Worm (Caenorhabditis elegans) whole organism, L2 larva: ENCODE results near the gene T11B7.2.
A peak's percentile ranks its signal among the peaks of the same experiment; 100 is the strongest.

Experiments used
- C34F6.9 ChIP-seq: fragments of 150-350 bp; optimal IDR thresholded peaks from 2 replicates; lab custom pipeline; 2014; ENCODE audit warnings: missing biosample characterization, missing genetic modification characterization
- F13H6.1 ChIP-seq: sonication (generic microtip); optimal IDR thresholded peaks from 2 replicates; lab custom pipeline; 2016; ENCODE audit warnings: missing genetic modification characterization, missing compliant biosample characterization
- R02D3.7 ChIP-seq: fragments of 150-350 bp; optimal IDR thresholded peaks from 2 replicates; lab custom pipeline; 2014; ENCODE audit warnings: missing biosample characterization, missing genetic modification characterization
- Y55F3AM.14 ChIP-seq: fragments of 200-800 bp; sonication (Bioruptor generic); optimal IDR thresholded peaks from 2 replicates; lab custom pipeline; 2018; ENCODE audit warnings: mild to moderate bottlenecking, missing genetic modification characterization, missing compliant biosample characterization
- alr-1 ChIP-seq: fragments of 150-350 bp; optimal IDR thresholded peaks from 2 replicates; lab custom pipeline; 2014; ENCODE audit warnings: missing biosample characterization, missing genetic modification characterization
- aly-2 ChIP-seq: fragments of 150-350 bp; optimal IDR thresholded peaks from 2 replicates; lab custom pipeline; 2014; ENCODE audit warnings: missing biosample characterization, missing genetic modification characterization
- ama-1 ChIP-seq: fragments of 150-350 bp; optimal IDR thresholded peaks from 2 replicates; lab custom pipeline; 2018; ENCODE audit warnings: inconsistent platforms
- ceh-16 ChIP-seq: fragments of 150-350 bp; optimal IDR thresholded peaks from 2 replicates; lab custom pipeline; 2014; ENCODE audit warnings: missing biosample characterization, missing genetic modification characterization
- ceh-82 ChIP-seq: fragments of 150-350 bp; optimal IDR thresholded peaks from 2 replicates; lab custom pipeline; 2014; ENCODE audit warnings: missing biosample characterization, missing genetic modification characterization
- crh-2 ChIP-seq: sonication (generic microtip); optimal IDR thresholded peaks from 2 replicates; lab custom pipeline; 2017; ENCODE audit warnings: missing biosample characterization, missing genetic modification characterization
- dmd-4 ChIP-seq: sonication (generic microtip); optimal IDR thresholded peaks from 2 replicates; lab custom pipeline; 2017; ENCODE audit warnings: missing biosample characterization, missing genetic modification characterization
- egl-27 ChIP-seq: sonication (generic microtip); optimal IDR thresholded peaks from 3 replicates; lab custom pipeline; 2017; ENCODE audit warnings: missing biosample characterization, missing genetic modification reagents, missing genetic modification characterization
- elt-1 ChIP-seq: fragments of 150-350 bp; optimal IDR thresholded peaks from 2 replicates; lab custom pipeline; 2014; ENCODE audit warnings: missing biosample characterization, missing genetic modification characterization
- elt-3 ChIP-seq: sonication (generic microtip); optimal IDR thresholded peaks from 2 replicates; lab custom pipeline; 2017; ENCODE audit warnings: missing biosample characterization, missing genetic modification characterization
- fos-1 ChIP-seq: fragments of 150-350 bp; optimal IDR thresholded peaks from 2 replicates; lab custom pipeline; 2014; ENCODE audit warnings: missing biosample characterization, missing genetic modification characterization
- gmeb-1 ChIP-seq: fragments of 150-350 bp; optimal IDR thresholded peaks from 2 replicates; lab custom pipeline; 2014; ENCODE audit warnings: missing biosample characterization, missing genetic modification characterization
- lin-11 ChIP-seq: fragments of 150-350 bp; sonication (generic microtip); optimal IDR thresholded peaks from 2 replicates; lab custom pipeline; 2014; ENCODE audit warnings: missing biosample characterization, missing genetic modification characterization, inconsistent platforms, mixed read lengths
- lin-13 ChIP-seq: fragments of 150-350 bp; optimal IDR thresholded peaks from 2 replicates; lab custom pipeline; 2014; ENCODE audit warnings: missing biosample characterization, missing genetic modification reagents, missing genetic modification characterization
- lin-39 ChIP-seq: fragments of 150-350 bp; optimal IDR thresholded peaks from 2 replicates; lab custom pipeline; 2014; ENCODE audit warnings: missing biosample characterization, missing genetic modification reagents, missing genetic modification characterization
- lsy-2 ChIP-seq, 2 experiments: fragments of 150-350 bp in 1 of 2; sonication (generic microtip) in 1 of 2; optimal IDR thresholded peaks; 2 replicates each; lab custom pipeline; 2014 to 2017; ENCODE audit warnings: missing biosample characterization in 2 of 2, missing genetic modification characterization in 2 of 2
- mab-5 ChIP-seq: fragments of 150-350 bp; optimal IDR thresholded peaks from 2 replicates; lab custom pipeline; 2014; ENCODE audit warnings: missing biosample characterization, missing genetic modification characterization
- mbf-1 ChIP-seq: sonication (generic microtip); optimal IDR thresholded peaks from 2 replicates; lab custom pipeline; 2017; ENCODE audit warnings: missing biosample characterization, missing genetic modification characterization
- mdl-1 ChIP-seq, 2 experiments: fragments of 150-350 bp in 1 of 2; sonication (generic microtip) in 1 of 2; optimal IDR thresholded peaks; 2 replicates each; lab custom pipeline; 2017; ENCODE audit warnings: missing biosample characterization in 2 of 2, missing genetic modification characterization in 2 of 2
- nhr-10 ChIP-seq: sonication (generic microtip); optimal IDR thresholded peaks from 2 replicates; lab custom pipeline; 2017; ENCODE audit warnings: missing biosample characterization, missing genetic modification characterization
- nhr-11 ChIP-seq: fragments of 150-350 bp; optimal IDR thresholded peaks from 2 replicates; lab custom pipeline; 2014; ENCODE audit warnings: missing biosample characterization, missing genetic modification characterization
- nhr-129 ChIP-seq: fragments of 150-350 bp; optimal IDR thresholded peaks from 2 replicates; lab custom pipeline; 2014; ENCODE audit warnings: missing biosample characterization, missing genetic modification characterization
- nhr-21 ChIP-seq: fragments of 150-350 bp; optimal IDR thresholded peaks from 2 replicates; lab custom pipeline; 2014; ENCODE audit warnings: missing biosample characterization, missing genetic modification characterization
- nhr-23 ChIP-seq: fragments of 150-350 bp; optimal IDR thresholded peaks from 2 replicates; lab custom pipeline; 2014; ENCODE audit warnings: missing biosample characterization, missing genetic modification reagents, missing genetic modification characterization
- nhr-237 ChIP-seq: fragments of 150-350 bp; optimal IDR thresholded peaks from 2 replicates; lab custom pipeline; 2014; ENCODE audit warnings: missing biosample characterization, missing genetic modification characterization
- nhr-25 ChIP-seq: fragments of 150-350 bp; sonication (generic microtip); optimal IDR thresholded peaks from 3 replicates; lab custom pipeline; 2014; ENCODE audit warnings: missing biosample characterization, missing genetic modification characterization
- nhr-6 ChIP-seq: fragments of 150-350 bp; optimal IDR thresholded peaks from 2 replicates; lab custom pipeline; 2014; ENCODE audit warnings: missing biosample characterization, missing genetic modification characterization
- nhr-77 ChIP-seq: fragments of 150-350 bp; optimal IDR thresholded peaks from 2 replicates; lab custom pipeline; 2014; ENCODE audit warnings: missing biosample characterization, missing genetic modification characterization
- peb-1 ChIP-seq: fragments of 150-350 bp; optimal IDR thresholded peaks from 2 replicates; lab custom pipeline; 2014; ENCODE audit warnings: missing biosample characterization, missing genetic modification characterization
- sem-4 ChIP-seq: fragments of 150-350 bp; optimal IDR thresholded peaks from 2 replicates; lab custom pipeline; 2014; ENCODE audit warnings: missing biosample characterization, missing genetic modification reagents, missing genetic modification characterization
- skn-1 ChIP-seq: sonication (generic microtip); optimal IDR thresholded peaks from 2 replicates; lab custom pipeline; 2017; ENCODE audit warnings: missing biosample characterization, missing genetic modification characterization
- sma-3 ChIP-seq: sonication (generic microtip); optimal IDR thresholded peaks from 2 replicates; lab custom pipeline; 2016; ENCODE audit warnings: missing genetic modification reagents, missing genetic modification characterization, missing compliant biosample characterization
- sma-9 ChIP-seq, 2 experiments: fragments of 150-350 bp in 1 of 2; sonication (generic microtip) in 1 of 2; optimal IDR thresholded peaks; 2 replicates each; lab custom pipeline; 2014 to 2016; ENCODE audit warnings: missing genetic modification characterization in 2 of 2, mild to moderate bottlenecking in 1 of 2, missing biosample characterization in 1 of 2, missing compliant biosample characterization in 1 of 2, missing genetic modification reagents in 1 of 2, moderate library complexity in 1 of 2
- snpc-4 ChIP-seq: fragments of 150-350 bp; optimal IDR thresholded peaks from 2 replicates; lab custom pipeline; 2014; ENCODE audit warnings: missing biosample characterization, missing genetic modification characterization
- unc-39 ChIP-seq: fragments of 150-350 bp; optimal IDR thresholded peaks from 2 replicates; lab custom pipeline; 2014; ENCODE audit warnings: missing biosample characterization, missing genetic modification characterization
- unc-55 ChIP-seq: fragments of 150-350 bp; sonication (generic microtip); optimal IDR thresholded peaks from 3 replicates; lab custom pipeline; 2014; ENCODE audit warnings: missing biosample characterization, missing genetic modification reagents, missing genetic modification characterization
- unc-62 ChIP-seq: fragments of 150-350 bp; optimal IDR thresholded peaks from 2 replicates; lab custom pipeline; 2014; ENCODE audit warnings: missing biosample characterization, missing genetic modification reagents, missing genetic modification characterization
- zag-1 ChIP-seq: fragments of 150-350 bp; optimal IDR thresholded peaks from 2 replicates; lab custom pipeline; 2014; ENCODE audit warnings: missing biosample characterization, missing genetic modification characterization
- ztf-1 ChIP-seq: fragments of 200-800 bp; sonication (Bioruptor generic); conservative IDR thresholded peaks from 2 replicates; pipeline ENCODE4 v1.3.6; 2022; ENCODE audit warnings: missing genetic modification characterization, missing compliant biosample characterization
- ztf-11 ChIP-seq: sonication (generic microtip); optimal IDR thresholded peaks from 2 replicates; lab custom pipeline; 2017; ENCODE audit warnings: missing biosample characterization, missing genetic modification characterization
- ztf-4 ChIP-seq: fragments of 150-350 bp; optimal IDR thresholded peaks from 2 replicates; lab custom pipeline; 2014; ENCODE audit warnings: missing biosample characterization, missing genetic modification characterization

Gene T11B7.2

ce11 chrIV:8869624-8870023 lies 25.3 kb upstream of the T11B7.2 start, which contains the start of gene npp-23:
TSS of gene npp-23 (minus strand) at chrIV:8869679.
- TF ChIP-seq snpc-4 (tag; lab: Kevin White, UChicago) = peak; percentile 12
- TF ChIP-seq elt-1 (tag; lab: Kevin White, UChicago) = no peak
- no peak for TF ChIP-seq sma-9 (GFP tag; optimal IDR thresholded peaks at IDR 0.05; lab: Kevin White, UChicago)
- no peak for TF ChIP-seq sma-9 (tag; optimal IDR thresholded peaks at IDR 0.05; lab: Kevin White, UChicago)
- no peak for TF ChIP-seq C34F6.9 (tag; lab: Kevin White, UChicago)
- TF ChIP-seq elt-3 = no peak
- no peak for TF ChIP-seq R02D3.7 (tag; lab: Kevin White, UChicago)
- TF ChIP-seq sma-3 (GFP tag; lab: Kevin White, UChicago) = peak; percentile 20
- peak; percentile 94 for TF ChIP-seq gmeb-1 (tag; lab: Kevin White, UChicago)
- TF ChIP-seq zag-1 (tag; lab: Kevin White, UChicago) = no peak
- no peak for TF ChIP-seq nhr-10 (tag; lab: Kevin White, UChicago)
- TF ChIP-seq lin-13 = no peak
- TF ChIP-seq, all 48 proteins: peak for 3

- TF ChIP-seq dmd-4 (tag; lab: Kevin White, UChicago) (no peak), nhr-77 (no peak), gmeb-1 (tag; lab: Kevin White, UChicago) (no peak), nhr-25 (tag; lab: Kevin White, UChicago) (no peak), nhr-10 (tag; lab: Kevin White, UChicago) (no peak), ama-1 (lab: Kevin White, UChicago) (no peak), elt-3 (no peak), nhr-237 (tag; lab: Kevin White, UChicago) (no peak), sem-4 (tag; lab: Kevin White, UChicago) (no peak), nhr-21 (no peak), lsy-2 (tag; optimal IDR thresholded peaks at IDR 0.05; lab: Kevin White, UChicago) (peak in 1 of 2 experiments; percentile 10), sma-9 (GFP tag; optimal IDR thresholded peaks at IDR 0.05; lab: Kevin White, UChicago) (peak; percentile 44), sma-9 (tag; optimal IDR thresholded peaks at IDR 0.05; lab: Kevin White, UChicago) (no peak), zag-1 (tag; lab: Kevin White, UChicago) (no peak), fos-1 (tag; lab: Kevin White, UChicago) (peak; percentile 23), crh-2 (peak; percentile 6), unc-62 (GFP tag; lab: Kevin White, UChicago) (no peak), mab-5 (tag; lab: Kevin White, UChicago) (no peak), ztf-4 (tag; lab: Kevin White, UChicago) (no peak)
- TF ChIP-seq, all 48 proteins: peak for 4
These were observed 23.2 kb upstream of the T11B7.2 start for ce11 chrIV:8867562-8867961.

- TF ChIP-seq unc-39 (tag; lab: Kevin White, UChicago) (no peak), ceh-82 (no peak), ztf-11 (tag; lab: Kevin White, UChicago) (no peak), Y55F3AM.14 (GFP tag; lab: Kevin White, UChicago) (peak; percentile 63), nhr-10 (tag; lab: Kevin White, UChicago) (no peak), unc-55 (GFP tag; lab: Kevin White, UChicago) (no peak), snpc-4 (tag; lab: Kevin White, UChicago) (peak; percentile 29), nhr-25 (tag; lab: Kevin White, UChicago) (peak; percentile 71), ceh-16 (tag; lab: Kevin White, UChicago) (no peak), egl-27 (tag; lab: Kevin White, UChicago) (peak; percentile 23), zag-1 (tag; lab: Kevin White, UChicago) (no peak), F13H6.1 (peak; percentile 79), nhr-129 (tag; lab: Kevin White, UChicago) (peak; percentile 86), lsy-2 (tag; optimal IDR thresholded peaks at IDR 0.05; lab: Kevin White, UChicago) (peak in 1 of 2 experiments; percentile 53), lin-13 (no peak), elt-1 (tag; lab: Kevin White, UChicago) (no peak), fos-1 (tag; lab: Kevin White, UChicago) (peak; percentile 93), mbf-1 (tag; lab: Kevin White, UChicago) (no peak), ama-1 (lab: Kevin White, UChicago) (peak; percentile 35), sma-9 (GFP tag; optimal IDR thresholded peaks at IDR 0.05; lab: Kevin White, UChicago) (peak; percentile 55), sma-9 (tag; optimal IDR thresholded peaks at IDR 0.05; lab: Kevin White, UChicago) (no peak), nhr-237 (tag; lab: Kevin White, UChicago) (no peak), lin-39 (tag; lab: Kevin White, UChicago) (no peak), peb-1 (tag; lab: Kevin White, UChicago) (no peak), mdl-1 (tag; optimal IDR thresholded peaks at IDR 0.05; lab: Kevin White, UChicago) (no peak), unc-62 (GFP tag; lab: Kevin White, UChicago) (no peak), elt-3 (no peak), lin-11 (no peak), ztf-1 (GFP tag; lab: Robert Waterston, UW) (no peak), crh-2 (peak; percentile 53), dmd-4 (tag; lab: Kevin White, UChicago) (no peak), nhr-11 (tag; lab: Kevin White, UChicago) (no peak), nhr-6 (no peak), aly-2 (tag; lab: Kevin White, UChicago) (no peak), C34F6.9 (tag; lab: Kevin White, UChicago) (peak; percentile 53), nhr-77 (no peak), skn-1 (tag; lab: Kevin White, UChicago) (no peak), sem-4 (tag; lab: Kevin White, UChicago) (peak; percentile 87), nhr-23 (tag; lab: Kevin White, UChicago) (no peak), sma-3 (GFP tag; lab: Kevin White, UChicago) (peak; percentile 77), R02D3.7 (tag; lab: Kevin White, UChicago) (no peak), gmeb-1 (tag; lab: Kevin White, UChicago) (peak; percentile 11), ztf-4 (tag; lab: Kevin White, UChicago) (no peak), alr-1 (no peak), nhr-21 (peak; percentile 52)
These were observed 21.7 kb upstream of the T11B7.2 start for ce11 chrIV:8866092-8866491.
